Worm (Caenorhabditis elegans): ENCODE measurements around the gene ttr-25.

Gene ttr-25

DNA sequence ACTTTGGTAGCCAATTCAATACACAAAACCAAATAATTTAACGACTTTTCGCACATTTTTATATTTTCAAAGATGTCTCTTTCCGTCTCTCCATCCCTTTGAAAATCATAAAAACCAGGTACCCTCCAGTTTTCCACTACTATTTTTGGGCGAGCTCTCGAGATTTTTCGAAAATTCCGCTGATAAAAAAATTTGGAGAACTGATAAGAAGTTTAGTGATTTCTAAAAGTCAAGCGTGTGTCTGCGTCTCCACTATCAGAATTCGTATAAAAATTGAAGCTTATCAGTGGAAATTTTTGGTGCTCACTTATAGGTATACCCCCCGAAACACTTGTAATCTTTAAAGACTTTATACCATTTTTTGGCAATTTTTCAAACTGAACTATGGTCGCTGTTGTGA is 40.0 kb upstream of the ttr-25 start, which contains the start of gene hmit-1.1 (continued):
- TF ChIP-seq dmd-6 (GFP tag; IDR thresholded peaks at IDR 0.05) (peak; percentile 83), nhr-111 (GFP tag; optimal IDR thresholded peaks at IDR 0.05) (no peak), fkh-10 (GFP tag; optimal IDR thresholded peaks at IDR 0.05) (no peak), snpc-1.2 (GFP tag; IDR thresholded peaks at IDR 0.05) (no peak), nhr-77 (tag; optimal IDR thresholded peaks at IDR 0.05) (peak; percentile 33), F26F4.8 (GFP tag; conservative IDR thresholded peaks at IDR 0.05) (no peak), egl-27 (tag; optimal IDR thresholded peaks at IDR 0.05) (no peak), madf-5 (GFP tag; IDR thresholded peaks at IDR 0.05) (no peak), jun-1 (tag; optimal IDR thresholded peaks at IDR 0.05) (no peak), tag-97 (GFP tag; IDR thresholded peaks at IDR 0.05) (no peak), lim-7 (GFP tag; IDR thresholded peaks at IDR 0.05) (no peak), D1046.2 (GFP tag; IDR thresholded peaks at IDR 0.05) (no peak), lsy-2 (tag; optimal IDR thresholded peaks at IDR 0.05) (no peak), T26A8.4 (GFP tag; IDR thresholded peaks at IDR 0.05) (no peak), dpl-1 (GFP tag; optimal IDR thresholded peaks at IDR 0.05) (no peak), daf-16 (GFP tag; optimal IDR thresholded peaks at IDR 0.05) (no peak), daf-16 (tag; optimal IDR thresholded peaks at IDR 0.05) (peak; percentile 74), saeg-2 (GFP tag; IDR thresholded peaks at IDR 0.05) (no peak), egl-43 (GFP tag; IDR thresholded peaks at IDR 0.05) (no peak), ztf-11 (tag; optimal IDR thresholded peaks at IDR 0.05) (no peak), ZK337.2 (GFP tag; IDR thresholded peaks at IDR 0.05) (no peak), F10B5.3 (tag; optimal IDR thresholded peaks at IDR 0.05) (no peak)

ce11 chrV:18524460-18524859 is 32.1 kb upstream of the ttr-25 start, which contains the start of gene hmit-1.2:
Gene hmit-1.2 (plus strand): TSS chrV:18524760.
- TF ChIP-seq ceh-82 (tag; optimal IDR thresholded peaks at IDR 0.05) (no peak), hif-1 (tag; optimal IDR thresholded peaks at IDR 0.05) (no peak), Y105C5A.15 (GFP tag; IDR thresholded peaks at IDR 0.05) (no peak), lir-3 (tag; optimal IDR thresholded peaks at IDR 0.05) (no peak), fos-1 (tag; optimal IDR thresholded peaks at IDR 0.05) (no peak), unc-62 (GFP tag; optimal IDR thresholded peaks at IDR 0.05 in 1 of 2) (no peak), unc-62 (tag; optimal IDR thresholded peaks at IDR 0.05) (no peak), lin-13 (GFP tag; optimal IDR thresholded peaks at IDR 0.05) (no peak)

DNA sequence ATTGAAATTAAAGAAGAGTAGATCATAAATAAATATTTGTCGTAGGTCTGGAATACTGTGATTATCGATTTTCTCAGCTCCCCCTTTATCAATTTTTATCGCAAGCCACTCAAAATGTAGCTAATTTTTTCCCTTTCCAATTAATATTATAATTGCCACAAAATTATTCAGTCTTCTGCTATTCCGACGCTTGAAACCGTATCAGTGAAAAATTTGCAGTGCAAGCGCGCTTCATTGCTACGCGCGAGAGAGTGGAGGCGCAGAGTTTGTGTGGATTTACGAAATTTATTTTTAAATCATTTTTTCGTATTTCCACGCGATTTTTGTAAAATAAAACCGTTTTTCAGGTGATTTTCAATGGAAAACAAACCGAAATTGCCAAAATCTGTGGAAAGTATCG is 22.9 kb upstream of the ttr-25 start, which contains the start of gene ints-5:
Gene ints-5 (plus strand): TSS at position 348 of the 400 bp plus-strand sequence.
- TF ChIP-seq jun-1 (tag; optimal IDR thresholded peaks at IDR 0.05) (no peak), dpl-1 (GFP tag; optimal IDR thresholded peaks at IDR 0.05) (peak; percentile 55), snpc-1.2 (GFP tag; IDR thresholded peaks at IDR 0.05) (no peak), aha-1 (tag) (peak; percentile 79), zfp-2 (tag; optimal IDR thresholded peaks at IDR 0.05) (no peak), spr-1 (tag; optimal IDR thresholded peaks at IDR 0.05) (no peak), skn-1 (tag; optimal IDR thresholded peaks at IDR 0.05) (no peak), daf-19 (GFP tag; conservative IDR thresholded peaks at IDR 0.05) (no peak), dmd-6 (GFP tag; IDR thresholded peaks at IDR 0.05) (no peak), nhr-111 (GFP tag; optimal IDR thresholded peaks at IDR 0.05) (no peak), zip-2 (tag; optimal IDR thresholded peaks at IDR 0.05) (no peak), hif-1 (tag; optimal IDR thresholded peaks at IDR 0.05) (no peak), egl-43 (GFP tag; IDR thresholded peaks at IDR 0.05) (no peak), daf-8 (GFP tag; IDR thresholded peaks at IDR 0.05) (no peak), nhr-102 (tag; optimal IDR thresholded peaks at IDR 0.05) (no peak), ces-1 (GFP tag; optimal IDR thresholded peaks at IDR 0.05) (no peak), gei-8 (GFP tag; optimal IDR thresholded peaks at IDR 0.05) (no peak), pha-4 (GFP tag; IDR thresholded peaks at IDR 0.05) (no peak), pha-4 (tag; optimal IDR thresholded peaks at IDR 0.05) (no peak), mdl-1 (tag; optimal IDR thresholded peaks at IDR 0.05) (no peak), lim-7 (GFP tag; IDR thresholded peaks at IDR 0.05) (no peak), arid-1 (GFP tag; conservative IDR thresholded peaks at IDR 0.05) (no peak), hlh-30 (tag; optimal IDR thresholded peaks at IDR 0.05; ENCODE audit: insufficient read depth) (peak; percentile 12), lin-15B (tag; optimal IDR thresholded peaks at IDR 0.05) (no peak), tag-97 (GFP tag; IDR thresholded peaks at IDR 0.05) (no peak), egl-27 (tag; optimal IDR thresholded peaks at IDR 0.05) (no peak), lin-38 (GFP tag; IDR thresholded peaks at IDR 0.05) (peak; percentile 96), nhr-28 (tag; optimal IDR thresholded peaks at IDR 0.05) (peak; percentile 32), mes-2 (tag; optimal IDR thresholded peaks at IDR 0.05; ENCODE audit: poor library complexity, severe bottlenecking) (peak; percentile 61), lsy-2 (tag; optimal IDR thresholded peaks at IDR 0.05) (peak in 1 of 2 experiments; percentile 68), F44E2.7 (GFP tag; IDR thresholded peaks at IDR 0.05) (no peak)

All from whole organism, L4 larva.